Worm (Caenorhabditis elegans) whole organism, L3 larva: ENCODE data around the gene nhr-211.

ENCODE experiments used
- fkh-10 ChIP-seq: sonication (generic microtip); optimal IDR thresholded peaks from 2 replicates; lab custom pipeline; 2017; ENCODE audit warnings: missing biosample characterization, missing genetic modification reagents, missing genetic modification characterization
- mml-1 ChIP-seq: fragments of 150-350 bp; sonication (generic microtip); optimal IDR thresholded peaks from 3 replicates; lab custom pipeline; 2014; ENCODE audit warnings: missing biosample characterization, missing genetic modification characterization
- pqm-1 ChIP-seq: fragments of 150-350 bp; optimal IDR thresholded peaks from 2 replicates; lab custom pipeline; 2017; ENCODE audit warnings: missing biosample characterization, missing genetic modification characterization, inconsistent platforms
- tbx-2 ChIP-seq: sonication (generic microtip); optimal IDR thresholded peaks from 2 replicates; lab custom pipeline; 2016; ENCODE audit warnings: mild to moderate bottlenecking, missing genetic modification characterization, missing compliant biosample characterization

- TF ChIP-seq tbx-2 (tag; lab: Kevin White, UChicago) (no peak), pqm-1 (no peak), mml-1 (tag; lab: Kevin White, UChicago) (no peak), fkh-10 (GFP tag; lab: Kevin White, UChicago) (no peak)
Observed at ce11 chrV:450757-451501, 35.9 kb upstream of the nhr-211 start, which contains the start of gene nhr-123.
